Worm (Caenorhabditis elegans) whole organism, L1 larva: ENCODE data around the gene DC2.5.

Source experiments
- C34B4.2 ChIP-seq: sonication (generic microtip); optimal IDR thresholded peaks from 2 replicates; lab custom pipeline; 2017; ENCODE audit warnings: mild to moderate bottlenecking, missing genetic modification characterization, missing compliant biosample characterization
- aha-1 ChIP-seq: fragments of 150-350 bp; optimal IDR thresholded peaks from 2 replicates; lab custom pipeline; 2014; ENCODE audit warnings: missing biosample characterization, missing genetic modification characterization
- aly-2 ChIP-seq: fragments of 150-350 bp; optimal IDR thresholded peaks from 2 replicates; lab custom pipeline; 2014; ENCODE audit warnings: missing biosample characterization, missing genetic modification characterization
- ama-1 ChIP-seq: fragments of 150-350 bp; optimal IDR thresholded peaks from 2 replicates; lab custom pipeline; 2014
- blmp-1 ChIP-seq: fragments of 150-350 bp; optimal IDR thresholded peaks from 2 replicates; lab custom pipeline; 2014; ENCODE audit warnings: missing biosample characterization, missing genetic modification characterization
- ceh-8 ChIP-seq: fragments of 200-800 bp; sonication (Bioruptor generic); optimal IDR thresholded peaks from 2 replicates; lab custom pipeline; 2018; ENCODE audit warnings: mild to moderate bottlenecking, missing genetic modification characterization, moderate library complexity, missing compliant biosample characterization
- ceh-90 ChIP-seq: sonication (generic microtip); optimal IDR thresholded peaks from 2 replicates; lab custom pipeline; 2016; ENCODE audit warnings: missing genetic modification characterization, missing compliant biosample characterization
- dpl-1 ChIP-seq, 3 experiments: fragments of 150-350 bp in 2 of 3; sonication (generic microtip) in 1 of 3; optimal IDR thresholded peaks; 2 replicates each; lab custom pipeline; 2014 to 2017; ENCODE audit warnings: missing biosample characterization in 3 of 3, missing genetic modification characterization in 3 of 3, missing genetic modification reagents in 3 of 3
- efl-1 ChIP-seq, 4 experiments: fragments of 150-350 bp; optimal IDR thresholded peaks in 3 of 4; peaks in 1 of 4; 1 replicate in 1 of 4; 2 replicates in 3 of 4; lab custom pipeline; 2014; ENCODE audit warnings: missing biosample characterization in 2 of 4, missing genetic modification characterization in 2 of 4, missing genetic modification reagents in 2 of 4
- efl-3 ChIP-seq: fragments of 200-800 bp; sonication (Bioruptor generic); optimal IDR thresholded peaks from 2 replicates; lab custom pipeline; 2018; ENCODE audit warnings: mild to moderate bottlenecking, missing genetic modification characterization, missing compliant biosample characterization
- egl-13 ChIP-seq: sonication (generic microtip); optimal IDR thresholded peaks from 2 replicates; lab custom pipeline; 2016; ENCODE audit warnings: missing genotype, missing genetic modification reagents, missing genetic modification characterization, missing compliant biosample characterization
- elt-2 ChIP-seq: sonication (generic microtip); optimal IDR thresholded peaks from 2 replicates; lab custom pipeline; 2016; ENCODE audit warnings: missing genetic modification characterization, mild to moderate bottlenecking, inconsistent platforms, missing compliant biosample characterization, missing genetic modification reagents
- elt-3 ChIP-seq, 6 experiments: fragments of 150-350 bp in 1 of 6; sonication (generic microtip); optimal IDR thresholded peaks; 2 replicates each; lab custom pipeline; 2017 to 2018; ENCODE audit warnings: missing biosample characterization in 6 of 6, missing genetic modification characterization in 6 of 6, inconsistent platforms in 1 of 6
- fkh-4 ChIP-seq: sonication (generic microtip); optimal IDR thresholded peaks from 2 replicates; lab custom pipeline; 2016; ENCODE audit warnings: missing compliant biosample characterization, missing genetic modification characterization, borderline replicate concordance
- fkh-8 ChIP-seq: sonication (generic microtip); optimal IDR thresholded peaks from 2 replicates; lab custom pipeline; 2016; ENCODE audit warnings: mild to moderate bottlenecking, missing genetic modification characterization, missing compliant biosample characterization
- fos-1 ChIP-seq: fragments of 150-350 bp; optimal IDR thresholded peaks from 2 replicates; lab custom pipeline; 2014; ENCODE audit warnings: missing biosample characterization, missing genetic modification characterization
- hpl-2 ChIP-seq: fragments of 150-350 bp; optimal IDR thresholded peaks from 2 replicates; lab custom pipeline; 2014; ENCODE audit warnings: missing biosample characterization, missing genetic modification reagents, missing genetic modification characterization
- lin-14 ChIP-seq: fragments of 200-800 bp; sonication (Bioruptor generic); optimal IDR thresholded peaks from 2 replicates; lab custom pipeline; 2018; ENCODE audit warnings: mild to moderate bottlenecking, missing genetic modification characterization, moderate library complexity, missing compliant biosample characterization
- lin-15B ChIP-seq: fragments of 150-350 bp; sonication (generic microtip); optimal IDR thresholded peaks from 3 replicates; lab custom pipeline; 2014; ENCODE audit warnings: missing biosample characterization, missing genetic modification characterization
- lin-35 ChIP-seq, 2 experiments: fragments of 150-350 bp; optimal IDR thresholded peaks; 2 replicates each; lab custom pipeline; 2014; ENCODE audit warnings: missing biosample characterization in 2 of 2, missing genetic modification characterization in 2 of 2, missing genetic modification reagents in 2 of 2
- lin-39 ChIP-seq: fragments of 150-350 bp; optimal IDR thresholded peaks from 2 replicates; lab custom pipeline; 2014; ENCODE audit warnings: missing biosample characterization, missing genetic modification reagents, missing genetic modification characterization
- mab-9 ChIP-seq: fragments of 200-800 bp; sonication (Bioruptor generic); IDR thresholded peaks from 2 replicates; pipeline ENCODE4 v1.3.6; 2022; ENCODE audit warnings: missing genetic modification reagents, missing genetic modification characterization, missing compliant biosample characterization
- mdl-1 ChIP-seq, 2 experiments: fragments of 150-350 bp; optimal IDR thresholded peaks; 2 replicates each; lab custom pipeline; 2014 to 2017; ENCODE audit warnings: missing biosample characterization in 2 of 2, missing genetic modification characterization in 2 of 2, inconsistent platforms in 1 of 2
- mef-2 ChIP-seq: fragments of 150-350 bp; optimal IDR thresholded peaks from 2 replicates; lab custom pipeline; 2014; ENCODE audit warnings: missing biosample characterization, missing genetic modification characterization
- nhr-11 ChIP-seq: fragments of 150-350 bp; optimal IDR thresholded peaks from 2 replicates; lab custom pipeline; 2014; ENCODE audit warnings: missing biosample characterization, missing genetic modification characterization
- nhr-12 ChIP-seq: sonication (generic microtip); optimal IDR thresholded peaks from 2 replicates; lab custom pipeline; 2017; ENCODE audit warnings: missing biosample characterization, missing genetic modification characterization
- nhr-20 ChIP-seq: sonication (generic microtip); optimal IDR thresholded peaks from 2 replicates; lab custom pipeline; 2016; ENCODE audit warnings: mild to moderate bottlenecking, missing genetic modification characterization, missing compliant biosample characterization
- nhr-237 ChIP-seq: fragments of 150-350 bp; optimal IDR thresholded peaks from 2 replicates; lab custom pipeline; 2014; ENCODE audit warnings: missing biosample characterization, missing genetic modification characterization
- nhr-28 ChIP-seq: fragments of 150-350 bp; optimal IDR thresholded peaks from 2 replicates; lab custom pipeline; 2014; ENCODE audit warnings: missing biosample characterization, missing genetic modification characterization
- nhr-71 ChIP-seq: sonication (generic microtip); optimal IDR thresholded peaks from 2 replicates; lab custom pipeline; 2016; ENCODE audit warnings: mild to moderate bottlenecking, missing genetic modification characterization, moderate library complexity, missing compliant biosample characterization
- nhr-85 ChIP-seq: sonication (generic microtip); peaks from one replicate; lab custom pipeline; 2016; ENCODE audit warnings: missing genetic modification characterization, inconsistent platforms, missing compliant biosample characterization
- nhr-90 ChIP-seq: sonication (generic microtip); optimal IDR thresholded peaks from 2 replicates; lab custom pipeline; 2016; ENCODE audit warnings: mild to moderate bottlenecking, missing genetic modification characterization, missing compliant biosample characterization; ENCODE audit not compliant: poor library complexity
- pag-3 ChIP-seq: sonication (generic microtip); optimal IDR thresholded peaks from 2 replicates; lab custom pipeline; 2017; ENCODE audit warnings: missing genetic modification characterization, mild to moderate bottlenecking, missing compliant biosample characterization, antibody characterized with exemption, borderline replicate concordance; ENCODE audit not compliant: insufficient read depth
- pax-3 ChIP-seq: fragments of 200-800 bp; sonication (Bioruptor generic); optimal IDR thresholded peaks from 2 replicates; lab custom pipeline; 2018; ENCODE audit warnings: mild to moderate bottlenecking, missing genetic modification characterization, moderate library complexity, missing compliant biosample characterization
- snpc-4 ChIP-seq: fragments of 150-350 bp; optimal IDR thresholded peaks from 2 replicates; lab custom pipeline; 2014; ENCODE audit warnings: missing biosample characterization, missing genetic modification characterization
- snu-23 ChIP-seq: sonication (generic microtip); optimal IDR thresholded peaks from 2 replicates; lab custom pipeline; 2016; ENCODE audit warnings: missing genetic modification characterization, missing compliant biosample characterization
- tbx-2 ChIP-seq: sonication (generic microtip); optimal IDR thresholded peaks from 2 replicates; lab custom pipeline; 2016; ENCODE audit warnings: missing genetic modification characterization, missing compliant biosample characterization
- tlp-1 ChIP-seq: fragments of 150-350 bp; optimal IDR thresholded peaks from 2 replicates; lab custom pipeline; 2014; ENCODE audit warnings: missing biosample characterization, missing genetic modification characterization
- unc-130 ChIP-seq: fragments of 150-350 bp; optimal IDR thresholded peaks from 2 replicates; lab custom pipeline; 2017; ENCODE audit warnings: missing biosample characterization, missing genetic modification characterization, inconsistent platforms
- unc-98 ChIP-seq: fragments of 200-800 bp; sonication (Bioruptor generic); IDR thresholded peaks from 2 replicates; pipeline ENCODE4 v1.3.6; 2022; ENCODE audit warnings: missing genetic modification characterization, missing compliant biosample characterization
- vab-15 ChIP-seq: sonication (generic microtip); optimal IDR thresholded peaks from 2 replicates; lab custom pipeline; 2017; ENCODE audit warnings: missing genotype, mild to moderate bottlenecking, missing genetic modification characterization, missing compliant biosample characterization
- xbp-1 ChIP-seq: sonication (generic microtip); optimal IDR thresholded peaks from 2 replicates; lab custom pipeline; 2016; ENCODE audit warnings: missing genetic modification characterization, missing compliant biosample characterization
- zag-1 ChIP-seq: fragments of 150-350 bp; optimal IDR thresholded peaks from 2 replicates; lab custom pipeline; 2014; ENCODE audit warnings: missing biosample characterization, missing genetic modification characterization
- zip-4 ChIP-seq: fragments of 200-800 bp; sonication (Bioruptor generic); optimal IDR thresholded peaks from 2 replicates; lab custom pipeline; 2018; ENCODE audit warnings: mild to moderate bottlenecking, missing genetic modification characterization, moderate library complexity, missing compliant biosample characterization
- ztf-4 ChIP-seq: fragments of 150-350 bp; optimal IDR thresholded peaks from 2 replicates; lab custom pipeline; 2014; ENCODE audit warnings: missing biosample characterization, missing genetic modification characterization

Gene DC2.5

ce11 chrV:201300-201699 lies 11.3 kb downstream of the DC2.5 start, which contains the start of gene trpp-1:
Gene trpp-1, plus strand, starts transcription at chrV:201600.
- TF ChIP-seq aly-2 (tag; lab: Kevin White, UChicago) (no peak), nhr-85 (tag; lab: Kevin White, UChicago) (peak; percentile 20)
- TF ChIP-seq, all 84 proteins: peak for 1

- TF ChIP-seq zip-4 (GFP tag; lab: Kevin White, UChicago) (no peak), vab-15 (tag; lab: Kevin White, UChicago) (no peak), unc-98 (GFP tag; lab: Robert Waterston, UW) (no peak), lin-14 (GFP tag; lab: Kevin White, UChicago) (no peak), elt-2 (no peak), nhr-237 (tag; lab: Kevin White, UChicago) (no peak), pag-3 (tag; lab: Kevin White, UChicago) (no peak), fkh-4 (tag; lab: Kevin White, UChicago) (no peak), ama-1 (lab: Kevin White, UChicago) (no peak), nhr-71 (tag; lab: Kevin White, UChicago) (no peak), efl-3 (GFP tag; lab: Kevin White, UChicago) (no peak), zag-1 (tag; lab: Kevin White, UChicago) (no peak), snu-23 (GFP tag; lab: Kevin White, UChicago) (no peak), C34B4.2 (no peak)
- TF ChIP-seq, all 84 proteins: peak for 0
Measured at ce11 chrV:194760-195159, 17.8 kb downstream of the DC2.5 start.

ce11 chrV:189436-189835 lies 23.2 kb downstream of the DC2.5 start:
- TF ChIP-seq efl-1 (optimal IDR thresholded peaks at IDR 0.05; lab: Kevin White, UChicago) (no peak), efl-1 (GFP tag; optimal IDR thresholded peaks at IDR 0.05 in 1 of 2; lab: Kevin White, UChicago) (peak in 1 of 2 experiments; percentile 52), lin-14 (GFP tag; lab: Kevin White, UChicago) (no peak), lin-15B (tag; lab: Kevin White, UChicago) (no peak)

- TF ChIP-seq nhr-71 (tag; lab: Kevin White, UChicago) (peak; percentile 64), tlp-1 (tag; lab: Kevin White, UChicago) (no peak), nhr-12 (tag; lab: Kevin White, UChicago) (no peak), ztf-4 (tag; lab: Kevin White, UChicago) (no peak), C34B4.2 (no peak), vab-15 (tag; lab: Kevin White, UChicago) (no peak), nhr-28 (tag; lab: Kevin White, UChicago) (no peak), elt-3 (tag; optimal IDR thresholded peaks at IDR 0.05; lab: Kevin White, UChicago) (peak in 1 of 6 experiments; percentile 32), lin-35 (GFP tag; optimal IDR thresholded peaks at IDR 0.05; lab: Kevin White, UChicago) (peak; percentile 74 to 87), mdl-1 (tag; optimal IDR thresholded peaks at IDR 0.05; lab: Kevin White, UChicago) (peak in 1 of 2 experiments; percentile 41), blmp-1 (tag; lab: Kevin White, UChicago) (no peak), nhr-85 (tag; lab: Kevin White, UChicago) (no peak), xbp-1 (tag; lab: Kevin White, UChicago) (peak; percentile 8), nhr-11 (tag; lab: Kevin White, UChicago) (no peak), ceh-8 (GFP tag; lab: Kevin White, UChicago) (no peak), fkh-8 (no peak), zag-1 (tag; lab: Kevin White, UChicago) (no peak), mab-9 (GFP tag; lab: Robert Waterston, UW) (no peak), lin-39 (no peak), snu-23 (GFP tag; lab: Kevin White, UChicago) (peak; percentile 61), aha-1 (tag; lab: Kevin White, UChicago) (no peak), ama-1 (lab: Kevin White, UChicago) (no peak), unc-130 (tag; lab: Kevin White, UChicago) (no peak), zip-4 (GFP tag; lab: Kevin White, UChicago) (no peak), lin-15B (tag; lab: Kevin White, UChicago) (peak; percentile 21), ceh-90 (tag; lab: Kevin White, UChicago) (no peak), nhr-90 (tag; lab: Kevin White, UChicago) (peak; percentile 26), dpl-1 (GFP tag; optimal IDR thresholded peaks at IDR 0.05; lab: Kevin White, UChicago) (peak; percentile 56 to 77 (median 70)), mef-2 (tag; lab: Kevin White, UChicago) (no peak), snpc-4 (tag; lab: Kevin White, UChicago) (peak; percentile 18), pax-3 (tag; lab: Kevin White, UChicago) (no peak), fos-1 (tag; lab: Kevin White, UChicago) (no peak), hpl-2 (no peak), egl-13 (tag; lab: Kevin White, UChicago) (no peak), tbx-2 (peak; percentile 34), nhr-20 (tag; lab: Kevin White, UChicago) (peak; percentile 35)
Measured at ce11 chrV:185694-186217, 26.8 kb downstream of the DC2.5 start, which contains the start of gene arid-1. Gene arid-1, plus strand, starts transcription at chrV:186167.
